Fruit fly (Drosophila melanogaster): ENCODE measurements around the gene CG15545.
A peak's percentile ranks its signal among the peaks of the same experiment; 100 is the strongest.

Gene CG15545

dm6 chr3R:30865365-30865770 lies 6.8 kb downstream of the CG15545 start (continued):
- peak; percentile 0 for TF ChIP-seq az2 (GFP tag; optimal IDR thresholded peaks at IDR 0.05)
- TF ChIP-seq tin (GFP tag; optimal IDR thresholded peaks at IDR 0.05) = peak; percentile 24
- TF ChIP-seq D (optimal IDR thresholded peaks at IDR 0.05) = no peak
- TF ChIP-seq D (GFP tag; optimal IDR thresholded peaks at IDR 0.05) = peak; percentile 18
- peak; percentile 57 for TF ChIP-seq CG7556 (GFP tag; optimal IDR thresholded peaks at IDR 0.05)
- no peak for TF ChIP-seq pita (GFP tag; optimal IDR thresholded peaks at IDR 0.05)
- TF ChIP-seq CG14050 (GFP tag; IDR thresholded peaks at IDR 0.05) = no peak
- TF ChIP-seq CG6254 (GFP tag; optimal IDR thresholded peaks at IDR 0.05) = peak; percentile 2
- peak in 1 of 2 experiments; percentile 52 for TF ChIP-seq bsh (GFP tag; optimal IDR thresholded peaks at IDR 0.05)
- TF ChIP-seq CG8290 (GFP tag; optimal IDR thresholded peaks at IDR 0.05) = peak; percentile 0
- no peak for TF ChIP-seq CG8290 (tag; optimal IDR thresholded peaks at IDR 0.05)
- TF ChIP-seq sens (GFP tag) = peak; percentile 77
- peak; percentile 25 for TF ChIP-seq Chrac-16 (GFP tag; optimal IDR thresholded peaks at IDR 0.05)
- peak; percentile 48; the same call in 1 of the 2 replicates for TF ChIP-seq chm (GFP tag; IDR thresholded peaks at IDR 0.05)
- peak; percentile 45; the same call in 1 of the 3 replicates for TF ChIP-seq CG11695 (GFP tag; IDR thresholded peaks at IDR 0.05)
- TF ChIP-seq CG8388 (GFP tag; optimal IDR thresholded peaks at IDR 0.05) = peak; percentile 28
- 0 out of 3 replicates have a peak, but pooled peaks have one; percentile 34 for TF ChIP-seq CG7357 (GFP tag; IDR thresholded peaks at IDR 0.05)
- peak; percentile 48 for TF ChIP-seq CG7839 (tag; optimal IDR thresholded peaks at IDR 0.05)
- TF ChIP-seq Dfd (GFP tag; optimal IDR thresholded peaks at IDR 0.05) = no peak
- TF ChIP-seq eve (GFP tag; optimal IDR thresholded peaks at IDR 0.05) = peak in 1 of 2 experiments; percentile 69
- TF ChIP-seq twi (tag; optimal IDR thresholded peaks at IDR 0.05) = peak; percentile 2
- peak; percentile 64 for TF ChIP-seq CG15696 (tag; optimal IDR thresholded peaks at IDR 0.05)
- TF ChIP-seq ash1 (GFP tag; optimal IDR thresholded peaks at IDR 0.05) = no peak
- TF ChIP-seq jumu (GFP tag; optimal IDR thresholded peaks at IDR 0.05) = no peak
- TF ChIP-seq CG17385 (GFP tag; optimal IDR thresholded peaks at IDR 0.05) = peak; percentile 8
- no peak for TF ChIP-seq CG32772 (GFP tag; IDR thresholded peaks at IDR 0.05)
- peak; percentile 6 for TF ChIP-seq Sox102F (GFP tag; optimal IDR thresholded peaks at IDR 0.05)
- TF ChIP-seq Oli (tag; optimal IDR thresholded peaks at IDR 0.05) = peak; percentile 9
- peak; percentile 34 for TF ChIP-seq unpg (GFP tag; optimal IDR thresholded peaks at IDR 0.05)
- no peak for TF ChIP-seq CG12155 (GFP tag; optimal IDR thresholded peaks at IDR 0.05)
- peak; percentile 41 for TF ChIP-seq lab (GFP tag; optimal IDR thresholded peaks at IDR 0.05)
- TF ChIP-seq CG1529 (GFP tag; optimal IDR thresholded peaks at IDR 0.05) = peak; percentile 36
- TF ChIP-seq CG5180 (GFP tag; optimal IDR thresholded peaks at IDR 0.05) = no peak
- TF ChIP-seq CG17829 (tag; optimal IDR thresholded peaks at IDR 0.05) = peak; percentile 45
- TF ChIP-seq CG10979 (tag; optimal IDR thresholded peaks at IDR 0.05) = peak; percentile 68
- peak; percentile 23 for TF ChIP-seq CG3407 (GFP tag; optimal IDR thresholded peaks at IDR 0.05)
- no peak for TF ChIP-seq btn (GFP tag; optimal IDR thresholded peaks at IDR 0.05)
- peak; percentile 61; the same call in 1 of the 3 replicates for TF ChIP-seq so (GFP tag; IDR thresholded peaks at IDR 0.05)
- TF ChIP-seq grau (tag; optimal IDR thresholded peaks at IDR 0.05) = peak; percentile 98
- TF ChIP-seq phol (tag; optimal IDR thresholded peaks at IDR 0.05) = peak; percentile 42
- TF ChIP-seq CG31441 (GFP tag; IDR thresholded peaks at IDR 0.05) = peak; percentile 42; the same call in 1 of the 2 replicates
- no peak for TF ChIP-seq Dip3 (GFP tag; optimal IDR thresholded peaks at IDR 0.05)
- TF ChIP-seq H2.0 (GFP tag; IDR thresholded peaks at IDR 0.05) = 0 out of 2 replicates have a peak, but pooled peaks have one; percentile 17
- no peak for TF ChIP-seq Med (GFP tag)
- TF ChIP-seq Deaf1 (tag; optimal IDR thresholded peaks at IDR 0.05) = peak; percentile 21
- TF ChIP-seq CG17359 (tag; optimal IDR thresholded peaks at IDR 0.05) = peak; percentile 3
- peak; percentile 16 for TF ChIP-seq PHDP (tag; optimal IDR thresholded peaks at IDR 0.05)
- TF ChIP-seq CG4424 (GFP tag; optimal IDR thresholded peaks at IDR 0.05) = peak; percentile 17
- TF ChIP-seq sens-2 (GFP tag; IDR thresholded peaks at IDR 0.05) = 0 out of 2 replicates have a peak, but pooled peaks have one; percentile 30
- TF ChIP-seq HLH54F (GFP tag; optimal IDR thresholded peaks at IDR 0.05) = no peak
- TF ChIP-seq gsb-n (tag; optimal IDR thresholded peaks at IDR 0.05) = peak; percentile 51
